Worm (Caenorhabditis elegans) whole organism, L4 larva: ENCODE results near the gene C50F4.12.

Experiments
- F49E8.2 ChIP-seq: sonication (generic microtip); optimal IDR thresholded peaks from 2 replicates; lab custom pipeline; 2016; ENCODE audit warnings: missing compliant biosample characterization, mild to moderate bottlenecking, missing genetic modification characterization, borderline replicate concordance
- T20F7.1 ChIP-seq: fragments of 200-800 bp; sonication (Bioruptor generic); optimal IDR thresholded peaks from 2 replicates; lab custom pipeline; 2018; ENCODE audit warnings: mild to moderate bottlenecking, missing genetic modification characterization, missing compliant biosample characterization
- T26A8.4 ChIP-seq: fragments of 200-800 bp; sonication (Bioruptor generic); IDR thresholded peaks from 2 replicates; pipeline ENCODE4 v1.3.6; 2022; ENCODE audit warnings: missing genetic modification characterization, missing compliant biosample characterization
- Y105C5A.15 ChIP-seq: fragments of 200-800 bp; sonication (Bioruptor generic); IDR thresholded peaks from 2 replicates; pipeline ENCODE4 v1.3.6; 2022; ENCODE audit warnings: missing genetic modification characterization, missing compliant biosample characterization
- Y5F2A.4 ChIP-seq: fragments of 200-800 bp; sonication (Bioruptor generic); optimal IDR thresholded peaks from 2 replicates; lab custom pipeline; 2018; ENCODE audit warnings: mild to moderate bottlenecking, missing genetic modification characterization, missing compliant biosample characterization
- ZK337.2 ChIP-seq: fragments of 200-800 bp; sonication (Bioruptor generic); IDR thresholded peaks from 2 replicates; pipeline ENCODE4 v1.3.6; 2022; ENCODE audit warnings: missing genetic modification reagents, missing genetic modification characterization, missing compliant biosample characterization
- aha-1 ChIP-seq: fragments of 150-350 bp; peaks from one replicate; lab custom pipeline; 2014; ENCODE audit warnings: missing biosample characterization, missing genetic modification characterization
- aly-2 ChIP-seq: sonication (generic microtip); optimal IDR thresholded peaks from 2 replicates; lab custom pipeline; 2018; ENCODE audit warnings: missing biosample characterization, missing genetic modification characterization
- arid-1 ChIP-seq: fragments of 200-800 bp; sonication (Bioruptor generic); conservative IDR thresholded peaks from 2 replicates; pipeline ENCODE4 v1.3.6; 2022; ENCODE audit warnings: missing genetic modification reagents, missing genetic modification characterization, missing compliant biosample characterization
- attf-4 ChIP-seq: sonication (generic microtip); optimal IDR thresholded peaks from 3 replicates; lab custom pipeline; 2017; ENCODE audit warnings: missing biosample characterization, missing genetic modification characterization
- ceh-20 ChIP-seq: fragments of 200-800 bp; sonication (Bioruptor generic); IDR thresholded peaks from 2 replicates; pipeline ENCODE4 v1.3.6; 2022; ENCODE audit warnings: missing genetic modification reagents, missing genetic modification characterization, missing compliant biosample characterization
- ceh-32 ChIP-seq: sonication (generic microtip); optimal IDR thresholded peaks from 2 replicates; lab custom pipeline; 2016; ENCODE audit warnings: mild to moderate bottlenecking, missing genetic modification characterization, missing compliant biosample characterization; ENCODE audit not compliant: poor library complexity
- ceh-62 ChIP-seq: sonication (generic microtip); optimal IDR thresholded peaks from 2 replicates; lab custom pipeline; 2017; ENCODE audit warnings: missing biosample characterization, missing genetic modification characterization
- ces-1 ChIP-seq: fragments of 150-350 bp; sonication (generic microtip); optimal IDR thresholded peaks from 4 replicates; lab custom pipeline; 2014; ENCODE audit warnings: missing biosample characterization, missing genetic modification reagents, missing genetic modification characterization
- ctbp-1 ChIP-seq: fragments of 200-800 bp; sonication (Bioruptor generic); IDR thresholded peaks from 2 replicates; pipeline ENCODE4 v1.3.6; 2022; ENCODE audit warnings: missing genetic modification reagents, missing genetic modification characterization, missing compliant biosample characterization
- dmd-6 ChIP-seq: fragments of 200-800 bp; sonication (Bioruptor generic); IDR thresholded peaks from 2 replicates; pipeline ENCODE4 v1.3.6; 2022; ENCODE audit warnings: missing genetic modification reagents, missing genetic modification characterization, missing compliant biosample characterization
- dmd-8 ChIP-seq: fragments of 200-800 bp; sonication (Bioruptor generic); IDR thresholded peaks from 2 replicates; pipeline ENCODE4 v1.3.6; 2022; ENCODE audit warnings: missing genetic modification characterization, missing compliant biosample characterization
- dmd-9 ChIP-seq: fragments of 200-800 bp; sonication (Bioruptor generic); IDR thresholded peaks from 2 replicates; pipeline ENCODE4 v1.3.6; 2022; ENCODE audit warnings: missing genetic modification reagents, missing genetic modification characterization, missing compliant biosample characterization
- duxl-1 ChIP-seq: sonication (generic microtip); optimal IDR thresholded peaks from 2 replicates; lab custom pipeline; 2016; ENCODE audit warnings: mild to moderate bottlenecking, missing genetic modification characterization, moderate library complexity, missing compliant biosample characterization; ENCODE audit not compliant: poor library complexity
- dve-1 ChIP-seq: sonication (generic microtip); optimal IDR thresholded peaks from 2 replicates; lab custom pipeline; 2017; ENCODE audit warnings: antibody characterized with exemption, mild to moderate bottlenecking, missing genetic modification characterization, missing compliant biosample characterization; ENCODE audit not compliant: insufficient read depth
- fos-1 ChIP-seq: fragments of 150-350 bp; optimal IDR thresholded peaks from 2 replicates; lab custom pipeline; 2014; ENCODE audit warnings: missing biosample characterization, missing genetic modification characterization
- gei-8 ChIP-seq: fragments of 200-800 bp; sonication (Bioruptor generic); optimal IDR thresholded peaks from 2 replicates; lab custom pipeline; 2018; ENCODE audit warnings: mild to moderate bottlenecking, missing genetic modification characterization, missing compliant biosample characterization
- hlh-11 ChIP-seq: fragments of 200-800 bp; sonication (Bioruptor generic); optimal IDR thresholded peaks from 2 replicates; lab custom pipeline; 2018; ENCODE audit warnings: mild to moderate bottlenecking, missing genetic modification characterization, missing compliant biosample characterization
- hmg-1.1 ChIP-seq: fragments of 200-800 bp; sonication (Bioruptor generic); IDR thresholded peaks from 2 replicates; pipeline ENCODE4 v1.3.6; 2022; ENCODE audit warnings: missing genetic modification reagents, missing genetic modification characterization, missing compliant biosample characterization
- jun-1 ChIP-seq: fragments of 150-350 bp; optimal IDR thresholded peaks from 2 replicates; lab custom pipeline; 2014; ENCODE audit warnings: missing biosample characterization, missing genetic modification reagents, missing genetic modification characterization
- lin-1 ChIP-seq: fragments of 200-800 bp; sonication (Bioruptor generic); IDR thresholded peaks from 2 replicates; pipeline ENCODE4 v1.3.6; 2022; ENCODE audit warnings: missing genetic modification reagents, missing genetic modification characterization, missing compliant biosample characterization
- lir-3 ChIP-seq: sonication (generic microtip); optimal IDR thresholded peaks from 2 replicates; lab custom pipeline; 2016; ENCODE audit warnings: mild to moderate bottlenecking, missing genetic modification characterization, missing compliant biosample characterization
- mdl-1 ChIP-seq, 2 experiments: fragments of 150-350 bp in 1 of 2; sonication (generic microtip) in 1 of 2; optimal IDR thresholded peaks; 2 replicates each; lab custom pipeline; 2014 to 2017; ENCODE audit warnings: missing biosample characterization in 2 of 2, missing genetic modification characterization in 2 of 2
- mdt-29 ChIP-seq: fragments of 200-800 bp; sonication (Bioruptor generic); IDR thresholded peaks from 2 replicates; pipeline ENCODE4 v1.3.6; 2022; ENCODE audit warnings: missing genetic modification reagents, missing genetic modification characterization, missing compliant biosample characterization
- mxl-3 ChIP-seq: fragments of 200-800 bp; sonication (Bioruptor generic); optimal IDR thresholded peaks from 2 replicates; lab custom pipeline; 2018; ENCODE audit warnings: mild to moderate bottlenecking, missing genetic modification characterization, missing compliant biosample characterization
- nhr-111 ChIP-seq: fragments of 200-800 bp; sonication (Bioruptor generic); optimal IDR thresholded peaks from 2 replicates; lab custom pipeline; 2018; ENCODE audit warnings: mild to moderate bottlenecking, missing genetic modification characterization, missing compliant biosample characterization
- nhr-25 ChIP-seq: sonication (generic microtip); optimal IDR thresholded peaks from 2 replicates; lab custom pipeline; 2017; ENCODE audit warnings: missing genetic modification characterization, mild to moderate bottlenecking, missing compliant biosample characterization, antibody characterized with exemption, moderate library complexity, borderline replicate concordance; ENCODE audit not compliant: insufficient read depth
- nhr-41 ChIP-seq: fragments of 200-800 bp; sonication (Bioruptor generic); IDR thresholded peaks from 2 replicates; pipeline ENCODE4 v1.3.6; 2022; ENCODE audit warnings: missing genetic modification reagents, missing genetic modification characterization, missing compliant biosample characterization
- nhr-42 ChIP-seq: fragments of 200-800 bp; sonication (Bioruptor generic); IDR thresholded peaks from 2 replicates; pipeline ENCODE4 v1.3.6; 2022; ENCODE audit warnings: missing genetic modification characterization, missing compliant biosample characterization
- nhr-76 ChIP-seq: fragments of 150-350 bp; optimal IDR thresholded peaks from 2 replicates; lab custom pipeline; 2014; ENCODE audit warnings: missing biosample characterization, missing genetic modification characterization
- nhr-77 ChIP-seq: fragments of 150-350 bp; optimal IDR thresholded peaks from 2 replicates; lab custom pipeline; 2014; ENCODE audit warnings: missing biosample characterization, missing genetic modification characterization
- pha-4 ChIP-seq, 2 experiments: fragments of 150-350 bp in 1 of 2; fragments of 200-800 bp in 1 of 2; sonication (Bioruptor generic) in 1 of 2; IDR thresholded peaks in 1 of 2; optimal IDR thresholded peaks in 1 of 2; 2 replicates each; pipeline versions ENCODE4 v1.3.6 to Lab custom; 2014 to 2022; ENCODE audit warnings: missing genetic modification characterization in 2 of 2, missing genetic modification reagents in 2 of 2, missing biosample characterization in 1 of 2, missing compliant biosample characterization in 1 of 2
- saeg-2 ChIP-seq: fragments of 200-800 bp; sonication (Bioruptor generic); IDR thresholded peaks from 2 replicates; pipeline ENCODE4 v1.3.6; 2022; ENCODE audit warnings: missing genetic modification reagents, missing genetic modification characterization, missing compliant biosample characterization
- set-16 ChIP-seq: fragments of 200-800 bp; sonication (Bioruptor generic); IDR thresholded peaks from 2 replicates; pipeline ENCODE4 v1.3.6; 2022; ENCODE audit warnings: missing genetic modification reagents, missing genetic modification characterization, missing compliant biosample characterization
- spr-1 ChIP-seq: sonication (generic microtip); optimal IDR thresholded peaks from 2 replicates; lab custom pipeline; 2016; ENCODE audit warnings: mild to moderate bottlenecking, missing genetic modification characterization, missing compliant biosample characterization
- spr-3 ChIP-seq: fragments of 200-800 bp; sonication (Bioruptor generic); optimal IDR thresholded peaks from 2 replicates; lab custom pipeline; 2018; ENCODE audit warnings: mild to moderate bottlenecking, missing genetic modification characterization, missing compliant biosample characterization
- unc-130 ChIP-seq: sonication (generic microtip); optimal IDR thresholded peaks from 2 replicates; lab custom pipeline; 2016; ENCODE audit warnings: missing genetic modification reagents, missing genetic modification characterization, missing compliant biosample characterization
- unc-62 ChIP-seq, 3 experiments: fragments of 150-350 bp in 1 of 3; sonication (generic microtip); optimal IDR thresholded peaks in 2 of 3; peaks in 1 of 3; 1 replicate in 1 of 3; 2 replicates in 2 of 3; lab custom pipeline; 2014 to 2017; ENCODE audit warnings: missing biosample characterization in 3 of 3, missing genetic modification characterization in 3 of 3, missing genetic modification reagents in 3 of 3, missing genotype in 1 of 3
- ztf-7 ChIP-seq: fragments of 150-350 bp; optimal IDR thresholded peaks from 2 replicates; lab custom pipeline; 2014; ENCODE audit warnings: missing biosample characterization, missing genetic modification characterization

C50F4.12 gene

ce11 chrV:9561624-9562179, 22.2 kb upstream of the C50F4.12 start, which contains the start of gene rgef-1 (continued):
- TF ChIP-seq nhr-77 (tag; lab: Kevin White, UChicago) (no peak), saeg-2 (no peak), gei-8 (GFP tag; lab: Kevin White, UChicago) (no peak), nhr-41 (GFP tag; lab: Robert Waterston, UW) (no peak), F49E8.2 (tag; lab: Kevin White, UChicago) (no peak), fos-1 (tag; lab: Kevin White, UChicago) (no peak), set-16 (GFP tag; lab: Robert Waterston, UW) (no peak; the same call in 1 of the 2 replicates), T26A8.4 (GFP tag; lab: Robert Waterston, UW) (no peak), ceh-62 (tag; lab: Kevin White, UChicago) (no peak), dmd-8 (no peak), duxl-1 (no peak), aha-1 (tag; lab: Kevin White, UChicago) (no peak), ztf-7 (tag; lab: Kevin White, UChicago) (no peak), hlh-11 (tag; lab: Kevin White, UChicago) (no peak), nhr-25 (tag; lab: Kevin White, UChicago) (no peak), jun-1 (no peak), lin-1 (GFP tag; lab: Robert Waterston, UW) (no peak), spr-3 (GFP tag; lab: Kevin White, UChicago) (no peak), ceh-32 (tag; lab: Kevin White, UChicago) (no peak), ceh-20 (GFP tag; lab: Robert Waterston, UW) (0 out of 2 replicates have a peak, but pooled peaks have one; percentile 22), ZK337.2 (no peak), nhr-76 (no peak), hmg-1.1 (peak; percentile 61), Y5F2A.4 (no peak)

DNA sequence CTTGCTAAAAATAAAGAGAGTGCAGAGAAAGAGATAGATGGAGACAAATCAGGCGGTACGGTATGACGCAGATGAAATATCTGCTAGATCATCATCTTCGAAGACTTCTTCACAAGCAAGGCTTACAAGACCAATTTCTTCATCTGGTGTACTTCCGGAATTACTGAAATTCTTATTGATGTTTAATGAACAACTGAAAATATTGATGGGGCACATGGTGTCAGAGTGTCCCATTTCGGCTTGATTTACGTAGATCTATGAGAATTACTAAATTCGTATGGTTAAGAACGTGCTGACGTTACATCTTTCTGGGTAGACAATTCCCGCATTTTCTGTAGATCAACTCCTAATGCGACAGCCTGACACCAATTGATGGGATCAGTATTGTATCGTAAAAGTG, 17.1 kb upstream of the C50F4.12 start:
- no peak for TF ChIP-seq Y105C5A.15 (GFP tag; lab: Robert Waterston, UW)
- TF ChIP-seq aly-2 (tag; lab: Kevin White, UChicago), result no peak
- no peak for TF ChIP-seq dve-1 (tag; lab: Kevin White, UChicago)
- no peak for TF ChIP-seq mdl-1 (tag; optimal IDR thresholded peaks at IDR 0.05; lab: Kevin White, UChicago)
- peak in 1 of 2 experiments; percentile 94 for TF ChIP-seq unc-62 (GFP tag; optimal IDR thresholded peaks at IDR 0.05 in 1 of 2; lab: Kevin White, UChicago)
- no peak for TF ChIP-seq unc-62 (tag; optimal IDR thresholded peaks at IDR 0.05; lab: Kevin White, UChicago)

ce11 chrV:9550313-9550712, 10.8 kb upstream of the C50F4.12 start, which contains the start of gene ehbp-1:
Gene ehbp-1, plus strand, starts transcription at chrV:9550644.
- TF ChIP-seq dmd-9 (GFP tag; lab: Robert Waterston, UW), result no peak
- TF ChIP-seq ces-1 (GFP tag; lab: Kevin White, UChicago), result peak; percentile 26
- peak; percentile 21 for TF ChIP-seq mxl-3 (GFP tag; lab: Kevin White, UChicago)
- TF ChIP-seq nhr-111 (GFP tag; lab: Kevin White, UChicago), result no peak
- TF ChIP-seq lir-3, result no peak
- 0 out of 2 replicates have a peak, but pooled peaks have one; percentile 33 for TF ChIP-seq ctbp-1 (GFP tag; lab: Robert Waterston, UW)

DNA sequence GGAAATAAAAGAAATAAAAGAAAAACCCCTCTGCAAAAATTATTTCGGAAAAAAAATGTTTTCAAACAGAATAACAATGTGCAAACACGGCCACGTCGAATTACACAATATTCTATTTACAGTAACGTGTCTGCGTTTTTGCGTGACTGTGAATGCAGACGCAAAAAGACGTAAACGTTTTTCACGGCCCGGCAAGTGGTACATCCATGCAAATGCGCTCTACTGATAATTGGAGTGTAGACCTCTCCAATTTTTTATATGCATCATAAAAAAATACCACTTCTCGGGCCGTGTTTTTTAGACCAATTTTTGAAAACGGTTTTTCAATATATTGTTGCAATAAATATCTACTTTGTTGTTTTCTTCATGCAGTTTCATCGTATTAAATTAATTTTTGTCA, 9.9 kb upstream of the C50F4.12 start, which contains the start of gene nstp-10:
nstp-10 (minus strand) TSS at position 378 of the 400 bp plus-strand sequence.
- TF ChIP-seq nhr-25 (tag; lab: Kevin White, UChicago) (peak; percentile 30), mdt-29 (no peak), nhr-42 (GFP tag; lab: Robert Waterston, UW) (no peak), arid-1 (GFP tag; lab: Robert Waterston, UW) (0 out of 2 replicates have a peak, but pooled peaks have one; percentile 33), pha-4 (GFP tag; IDR thresholded peaks at IDR 0.05; lab: Robert Waterston, UW) (no peak), pha-4 (tag; optimal IDR thresholded peaks at IDR 0.05; lab: Kevin White, UChicago) (peak; percentile 8), Y105C5A.15 (GFP tag; lab: Robert Waterston, UW) (no peak), T26A8.4 (GFP tag; lab: Robert Waterston, UW) (no peak), unc-130 (GFP tag; lab: Kevin White, UChicago) (peak; percentile 93), spr-1 (tag; lab: Kevin White, UChicago) (no peak), T20F7.1 (GFP tag; lab: Kevin White, UChicago) (peak; percentile 54), hmg-1.1 (no peak), dve-1 (tag; lab: Kevin White, UChicago) (peak; percentile 48), ceh-62 (tag; lab: Kevin White, UChicago) (no peak), hlh-11 (tag; lab: Kevin White, UChicago) (peak; percentile 8), dmd-6 (GFP tag; lab: Robert Waterston, UW) (peak; percentile 9; the same call in 1 of the 2 replicates), attf-4 (tag; lab: Kevin White, UChicago) (no peak)
